Fruit fly (Drosophila melanogaster) whole organism, embryonic: Measurements from ENCODE around the gene Pep.

Source experiments
- Bteb2 ChIP-seq: fragments of 200-800 bp; sonication (Bioruptor generic); optimal IDR thresholded peaks from 2 replicates; lab custom pipeline; 2016; ENCODE audit warnings: missing biosample characterization, missing genetic modification characterization
- CG11696 ChIP-seq: fragments of 200-800 bp; sonication (Bioruptor generic); IDR thresholded peaks from 2 replicates; pipeline ENCODE4 v1.3.6; 2022; ENCODE audit warnings: missing biosample characterization, missing genetic modification characterization
- CG12071 ChIP-seq: fragments of 200-800 bp; sonication (Bioruptor generic); optimal IDR thresholded peaks from 3 replicates; lab custom pipeline; 2018; ENCODE audit warnings: missing biosample characterization, mild to moderate bottlenecking, missing genetic modification characterization
- CG14667 ChIP-seq: fragments of 200-800 bp; sonication (Bioruptor generic); IDR thresholded peaks from 2 replicates; pipeline ENCODE4 v1.3.6; 2022; ENCODE audit warnings: missing biosample characterization, missing genetic modification characterization
- CG1529 ChIP-seq: fragments of 200-800 bp; sonication (Bioruptor generic); optimal IDR thresholded peaks from 3 replicates; lab custom pipeline; 2018; ENCODE audit warnings: missing biosample characterization, missing genetic modification characterization
- CG15601 ChIP-seq: fragments of 200-800 bp; sonication (Bioruptor generic); optimal IDR thresholded peaks from 3 replicates; lab custom pipeline; 2019; ENCODE audit warnings: missing biosample characterization, mild to moderate bottlenecking, missing genetic modification characterization, moderate library complexity
- CG1603 ChIP-seq: fragments of 200-800 bp; sonication (Bioruptor generic); optimal IDR thresholded peaks from 2 replicates; lab custom pipeline; 2019; ENCODE audit warnings: missing biosample characterization, mild to moderate bottlenecking, missing genetic modification characterization, moderate library complexity
- CG16815 ChIP-seq: fragments of 200-800 bp; sonication (Bioruptor generic); optimal IDR thresholded peaks from 3 replicates; lab custom pipeline; 2017; ENCODE audit warnings: missing biosample characterization, mild to moderate bottlenecking, missing genetic modification characterization
- CG17359 ChIP-seq: fragments of 200-800 bp; sonication (Bioruptor generic); optimal IDR thresholded peaks from 3 replicates; lab custom pipeline; 2018; ENCODE audit warnings: missing biosample characterization, mild to moderate bottlenecking, missing genetic modification characterization, moderate library complexity
- CG17385 ChIP-seq: fragments of 200-800 bp; sonication (Bioruptor generic); optimal IDR thresholded peaks from 3 replicates; lab custom pipeline; 2018; ENCODE audit warnings: missing biosample characterization, mild to moderate bottlenecking, missing genetic modification characterization
- CG2202 ChIP-seq: fragments of 200-800 bp; sonication (Bioruptor generic); optimal IDR thresholded peaks from 2 replicates; lab custom pipeline; 2018; ENCODE audit warnings: missing biosample characterization, mild to moderate bottlenecking, missing genetic modification characterization
- CG2712 ChIP-seq: fragments of 200-800 bp; optimal IDR thresholded peaks from 3 replicates; lab custom pipeline; 2019; ENCODE audit warnings: missing biosample characterization, mild to moderate bottlenecking, missing genetic modification characterization, moderate library complexity
- CG30403 ChIP-seq: fragments of 200-800 bp; sonication (Bioruptor generic); optimal IDR thresholded peaks from 3 replicates; lab custom pipeline; 2016; ENCODE audit warnings: missing biosample characterization, missing genetic modification characterization
- CG3065 ChIP-seq: fragments of 200-800 bp; sonication (Bioruptor generic); optimal IDR thresholded peaks from 2 replicates; lab custom pipeline; 2016; ENCODE audit warnings: missing biosample characterization, missing genetic modification characterization
- CG31224 ChIP-seq: fragments of 200-800 bp; sonication (Bioruptor generic); IDR thresholded peaks from 2 replicates; pipeline ENCODE4 v1.3.6; 2022; ENCODE audit warnings: missing biosample characterization, missing genetic modification characterization
- CG32532 ChIP-seq: fragments of 200-800 bp; sonication (Bioruptor generic); IDR thresholded peaks from 2 replicates; pipeline ENCODE4 v1.3.6; 2022; ENCODE audit warnings: missing biosample characterization, missing genetic modification characterization
- CG7963 ChIP-seq: fragments of 200-800 bp; sonication (Bioruptor generic); IDR thresholded peaks from 3 replicates; pipeline ENCODE4 v1.3.6; 2022; ENCODE audit warnings: missing biosample characterization, missing genetic modification characterization; ENCODE audit not compliant: partially characterized antibody
- CG8478 ChIP-seq: fragments of >200 bp; optimal IDR thresholded peaks from 2 replicates; lab custom pipeline; 2018
- CG9215 ChIP-seq: fragments of 200-800 bp; sonication (Bioruptor generic); IDR thresholded peaks from 2 replicates; pipeline ENCODE4 v1.3.6; 2022; ENCODE audit warnings: missing biosample characterization, missing genetic modification characterization
- CG9797 ChIP-seq: fragments of 200-800 bp; sonication (Bioruptor generic); optimal IDR thresholded peaks from 3 replicates; lab custom pipeline; 2018; ENCODE audit warnings: missing biosample characterization, mild to moderate bottlenecking, missing genetic modification characterization
- D19B ChIP-seq: fragments of 200-800 bp; sonication (Bioruptor generic); optimal IDR thresholded peaks from 2 replicates; lab custom pipeline; 2017; ENCODE audit warnings: missing biosample characterization, mild to moderate bottlenecking, missing genetic modification characterization
- E2f2 ChIP-seq: fragments of 200-800 bp; sonication (Bioruptor generic); IDR thresholded peaks from 2 replicates; pipeline ENCODE4 v1.3.6; 2022; ENCODE audit warnings: missing biosample characterization, missing genetic modification characterization
- ERR ChIP-seq: fragments of 200-800 bp; sonication (Bioruptor generic); optimal IDR thresholded peaks from 2 replicates; lab custom pipeline; 2016; ENCODE audit warnings: missing biosample characterization, missing genetic modification characterization
- Elba2 ChIP-seq: fragments of 200-800 bp; sonication (Bioruptor generic); optimal IDR thresholded peaks from 3 replicates; lab custom pipeline; 2016; ENCODE audit warnings: missing biosample characterization, missing genetic modification characterization
- HLHmδ ChIP-seq: fragments of 200-800 bp; sonication (Bioruptor generic); optimal IDR thresholded peaks from 2 replicates; lab custom pipeline; 2018; ENCODE audit warnings: missing biosample characterization, mild to moderate bottlenecking, missing genetic modification characterization, moderate library complexity
- MTF-1 ChIP-seq: fragments of 200-800 bp; sonication (Bioruptor generic); optimal IDR thresholded peaks from 2 replicates; lab custom pipeline; 2018; ENCODE audit warnings: missing biosample characterization, mild to moderate bottlenecking, missing genetic modification characterization, borderline replicate concordance
- Spps ChIP-seq: fragments of 200-800 bp; sonication (Bioruptor generic); optimal IDR thresholded peaks from 2 replicates; lab custom pipeline; 2018; ENCODE audit warnings: missing biosample characterization, mild to moderate bottlenecking, missing genetic modification characterization
- Sry-β ChIP-seq: fragments of 200-800 bp; sonication (Bioruptor generic); optimal IDR thresholded peaks from 2 replicates; lab custom pipeline; 2018; ENCODE audit warnings: missing biosample characterization, mild to moderate bottlenecking, missing genetic modification characterization, moderate library complexity
- Trl ChIP-seq, 3 experiments: fragments of >200 bp in 2 of 3; fragments of 200-800 bp in 1 of 3; sonication (Bioruptor generic) in 1 of 3; optimal IDR thresholded peaks; 2 replicates in 1 of 3; 3 replicates in 2 of 3; lab custom pipeline; 2016 to 2017; ENCODE audit warnings: missing biosample characterization in 1 of 3, missing genetic modification characterization in 1 of 3
- aop ChIP-seq: fragments of 200-800 bp; sonication (Bioruptor generic); IDR thresholded peaks from 2 replicates; pipeline ENCODE4 v1.3.6; 2022; ENCODE audit warnings: missing biosample characterization, missing genetic modification characterization
- ara ChIP-seq: fragments of 200-800 bp; sonication (Bioruptor generic); IDR thresholded peaks from 2 replicates; pipeline ENCODE4 v1.3.6; 2022; ENCODE audit warnings: missing biosample characterization, missing genetic modification characterization
- bab2 ChIP-seq: fragments of 200-800 bp; sonication (Bioruptor generic); optimal IDR thresholded peaks from 2 replicates; lab custom pipeline; 2016; ENCODE audit warnings: missing biosample characterization, missing genetic modification characterization
- bbx ChIP-seq: fragments of 200-800 bp; sonication (Bioruptor generic); IDR thresholded peaks from 2 replicates; pipeline ENCODE4 v1.3.6; 2022; ENCODE audit warnings: missing biosample characterization, missing genetic modification characterization; ENCODE audit not compliant: partially characterized antibody
- croc ChIP-seq: fragments of 200-800 bp; sonication (Bioruptor generic); conservative IDR thresholded peaks from 3 replicates; pipeline ENCODE4 v1.3.6; 2022; ENCODE audit warnings: missing biosample characterization, missing genetic modification characterization
- dmrt11E ChIP-seq: fragments of 200-800 bp; sonication (Bioruptor generic); optimal IDR thresholded peaks from 3 replicates; lab custom pipeline; 2018; ENCODE audit warnings: missing biosample characterization, mild to moderate bottlenecking, missing genetic modification characterization, moderate library complexity
- dmrt99B ChIP-seq: fragments of 200-800 bp; sonication (Bioruptor generic); optimal IDR thresholded peaks from 2 replicates; lab custom pipeline; 2018; ENCODE audit warnings: missing biosample characterization, mild to moderate bottlenecking, missing genetic modification characterization, moderate library complexity
- fd102C ChIP-seq: fragments of 200-800 bp; sonication (Bioruptor generic); optimal IDR thresholded peaks from 2 replicates; lab custom pipeline; 2018; ENCODE audit warnings: missing biosample characterization, mild to moderate bottlenecking, missing genetic modification characterization, moderate library complexity
- hkb ChIP-seq, 2 experiments: fragments of 200-800 bp in 1 of 2; fragments of >200 bp in 1 of 2; sonication (Bioruptor generic) in 1 of 2; IDR thresholded peaks in 1 of 2; optimal IDR thresholded peaks in 1 of 2; 2 replicates each; pipeline versions ENCODE4 v1.3.6 to Lab custom; 2017 to 2022; ENCODE audit warnings: missing biosample characterization in 1 of 2, missing genetic modification characterization in 1 of 2
- nom ChIP-seq: fragments of 200-800 bp; sonication (Bioruptor generic); optimal IDR thresholded peaks from 2 replicates; lab custom pipeline; 2017; ENCODE audit warnings: missing biosample characterization, missing genetic modification characterization, mild to moderate bottlenecking, moderate library complexity, missing genetic modification reagents
- onecut ChIP-seq: fragments of 200-800 bp; sonication (Bioruptor generic); IDR thresholded peaks from 2 replicates; pipeline ENCODE4 v1.3.6; 2022; ENCODE audit warnings: missing biosample characterization, missing genetic modification characterization
- pros ChIP-seq: fragments of 200-800 bp; sonication (Bioruptor generic); optimal IDR thresholded peaks from 3 replicates; lab custom pipeline; 2019; ENCODE audit warnings: missing biosample characterization, mild to moderate bottlenecking, missing genetic modification characterization, moderate library complexity
- ranshi ChIP-seq: fragments of 200-800 bp; sonication (Bioruptor generic); IDR thresholded peaks from 2 replicates; pipeline ENCODE4 v1.3.6; 2022; ENCODE audit warnings: missing biosample characterization, missing genetic modification characterization
- run ChIP-seq: fragments of 200-800 bp; sonication (Bioruptor generic); optimal IDR thresholded peaks from 3 replicates; lab custom pipeline; 2018; ENCODE audit warnings: missing biosample characterization, mild to moderate bottlenecking, missing genetic modification characterization
- sim ChIP-seq: fragments of 200-800 bp; sonication (Bioruptor generic); IDR thresholded peaks from 2 replicates; pipeline ENCODE4 v1.3.6; 2022; ENCODE audit warnings: missing biosample characterization, missing genetic modification characterization
- so ChIP-seq: fragments of 200-800 bp; sonication (Bioruptor generic); IDR thresholded peaks from 3 replicates; pipeline ENCODE4 v1.3.6; 2022; ENCODE audit warnings: missing biosample characterization, missing genetic modification characterization
- sqz ChIP-seq: fragments of 200-800 bp; sonication (Bioruptor generic); optimal IDR thresholded peaks from 3 replicates; lab custom pipeline; 2018; ENCODE audit warnings: missing biosample characterization, mild to moderate bottlenecking, missing genetic modification characterization
- sr ChIP-seq: fragments of 200-800 bp; sonication (Bioruptor generic); IDR thresholded peaks from 3 replicates; pipeline ENCODE4 v1.3.6; 2022; ENCODE audit warnings: missing biosample characterization, missing genetic modification characterization
- tin ChIP-seq: fragments of 200-800 bp; sonication (Bioruptor generic); optimal IDR thresholded peaks from 3 replicates; lab custom pipeline; 2016; ENCODE audit warnings: missing biosample characterization, missing genetic modification characterization

Gene Pep

dm6 chr3L:17621451-17621946 lies 23.3 kb downstream of the Pep start, which contains the start of the genes Vps60 and anchor (continued):
- TF ChIP-seq CG15601 (tag; lab: Kevin White, UChicago), result peak; percentile 62
- TF ChIP-seq pros (GFP tag; lab: Kevin White, UChicago), result no peak
- peak; percentile 58 for TF ChIP-seq CG1603
- no peak for TF ChIP-seq D19B (GFP tag; lab: Kevin White, UChicago)
- no peak for TF ChIP-seq CG32532
- no peak for TF ChIP-seq CG14667
- peak; percentile 46 for TF ChIP-seq bab2 (GFP tag; lab: Kevin White, UChicago)
- TF ChIP-seq, all 482 proteins: peak for 233

dm6 chr3L:17619209-17619705 lies 25.6 kb downstream of the Pep start, which contains the start of gene Eip74EF:
TSS of gene Eip74EF (minus strand) at chr3L:17619325.
- TF ChIP-seq ERR (GFP tag; lab: Kevin White, UChicago) (no peak), ara (no peak), CG11696 (GFP tag; lab: Robert Waterston, UW) (no peak), Bteb2 (GFP tag; lab: Kevin White, UChicago) (no peak), sim (GFP tag; lab: Robert Waterston, UW) (0 out of 2 replicates have a peak, but pooled peaks have one; percentile 6), CG1529 (GFP tag; lab: Kevin White, UChicago) (no peak), run (tag; lab: Kevin White, UChicago) (no peak), CG2202 (tag; lab: Kevin White, UChicago) (no peak), MTF-1 (GFP tag; lab: Kevin White, UChicago) (no peak), nom (GFP tag; lab: Kevin White, UChicago) (peak; percentile 77), Spps (no peak), CG17385 (GFP tag; lab: Kevin White, UChicago) (peak; percentile 19), CG30403 (GFP tag; lab: Kevin White, UChicago) (no peak), dmrt11E (tag; lab: Kevin White, UChicago) (no peak), fd102C (GFP tag; lab: Kevin White, UChicago) (no peak), onecut (GFP tag; lab: Robert Waterston, UW) (peak; percentile 26; the same call in 1 of the 2 replicates), CG12071 (GFP tag; lab: Kevin White, UChicago) (no peak), CG16815 (GFP tag; lab: Kevin White, UChicago) (no peak), Elba2 (GFP tag; lab: Kevin White, UChicago) (no peak), aop (no peak), CG9215 (no peak), croc (GFP tag; lab: Robert Waterston, UW) (0 out of 3 replicates have a peak, but pooled peaks have one; percentile 16), so (peak; percentile 59; the same call in 2 of the 3 replicates), CG7963 (no peak), bbx (GFP tag; lab: Robert Waterston, UW) (no peak), CG3065 (GFP tag; lab: Kevin White, UChicago) (no peak), CG9797 (GFP tag; lab: Kevin White, UChicago) (no peak), sqz (GFP tag; lab: Kevin White, UChicago) (no peak), dmrt99B (tag; lab: Kevin White, UChicago) (peak; percentile 11), CG2712 (tag; lab: Kevin White, UChicago) (peak; percentile 3), sr (GFP tag; lab: Robert Waterston, UW) (no peak), ranshi (GFP tag; lab: Robert Waterston, UW) (0 out of 2 replicates have a peak, but pooled peaks have one; percentile 8), E2f2 (GFP tag; lab: Robert Waterston, UW) (no peak; the same call in 1 of the 2 replicates), CG8478 (lab: Kevin White, UChicago) (no peak), Sry-β (GFP tag; lab: Kevin White, UChicago) (no peak), CG17359 (no peak), hkb (optimal IDR thresholded peaks at IDR 0.05; lab: Kevin White, UChicago) (no peak), hkb (GFP tag; IDR thresholded peaks at IDR 0.05; lab: Robert Waterston, UW) (peak; percentile 48; the same call in 1 of the 2 replicates), CG31224 (GFP tag; lab: Robert Waterston, UW) (no peak), HLHmδ (GFP tag; lab: Kevin White, UChicago) (no peak), tin (no peak), Trl (optimal IDR thresholded peaks at IDR 0.05; lab: Kevin White, UChicago) (peak; percentile 80), Trl (GFP tag; optimal IDR thresholded peaks at IDR 0.05; lab: Kevin White, UChicago) (no peak)
